Fruit fly (Drosophila melanogaster) whole organism, embryonic: ENCODE measurements around the gene CG44303.

Source experiments
- Ada2b ChIP-seq: fragments of 200-800 bp; sonication (Bioruptor generic); IDR thresholded peaks from 2 replicates; pipeline ENCODE4 v1.3.6; 2022; ENCODE audit warnings: missing biosample characterization, missing genetic modification characterization
- B-H1 ChIP-seq: fragments of 200-800 bp; sonication (Bioruptor generic); IDR thresholded peaks from 3 replicates; pipeline ENCODE4 v1.3.6; 2022; ENCODE audit warnings: missing biosample characterization, missing genetic modification characterization
- BtbVII ChIP-seq: fragments of 200-800 bp; sonication (Bioruptor generic); optimal IDR thresholded peaks from 3 replicates; lab custom pipeline; 2017; ENCODE audit warnings: missing biosample characterization, mild to moderate bottlenecking, missing genetic modification characterization
- CG12769 ChIP-seq: fragments of 200-800 bp; sonication (Bioruptor generic); optimal IDR thresholded peaks from 2 replicates; lab custom pipeline; 2019; ENCODE audit warnings: missing biosample characterization, mild to moderate bottlenecking, missing genetic modification characterization, moderate library complexity
- CG14667 ChIP-seq: fragments of 200-800 bp; sonication (Bioruptor generic); IDR thresholded peaks from 2 replicates; pipeline ENCODE4 v1.3.6; 2022; ENCODE audit warnings: missing biosample characterization, missing genetic modification characterization
- CG17612 ChIP-seq: fragments of 200-800 bp; sonication (Bioruptor generic); IDR thresholded peaks from 2 replicates; pipeline ENCODE4 v1.3.6; 2022; ENCODE audit warnings: missing biosample characterization, missing genetic modification characterization
- CG17912 ChIP-seq: fragments of 200-800 bp; sonication (Bioruptor generic); optimal IDR thresholded peaks from 2 replicates; lab custom pipeline; 2018; ENCODE audit warnings: missing biosample characterization, mild to moderate bottlenecking, missing genetic modification characterization
- CG2116 ChIP-seq: fragments of 200-800 bp; sonication (Bioruptor generic); optimal IDR thresholded peaks from 3 replicates; lab custom pipeline; 2018; ENCODE audit warnings: missing biosample characterization, mild to moderate bottlenecking, missing genetic modification characterization
- CG2120 ChIP-seq: fragments of 200-800 bp; sonication (Bioruptor generic); optimal IDR thresholded peaks from 3 replicates; lab custom pipeline; 2016; ENCODE audit warnings: missing biosample characterization, missing genetic modification characterization
- CG30020 ChIP-seq: fragments of 200-800 bp; optimal IDR thresholded peaks from 2 replicates; lab custom pipeline; 2019; ENCODE audit warnings: missing biosample characterization, mild to moderate bottlenecking, missing genetic modification characterization, moderate library complexity
- CG30431 ChIP-seq: fragments of 200-800 bp; sonication (Bioruptor generic); optimal IDR thresholded peaks from 2 replicates; lab custom pipeline; 2017; ENCODE audit warnings: missing biosample characterization, missing genetic modification characterization
- CG32772 ChIP-seq: fragments of 200-800 bp; sonication (Bioruptor generic); IDR thresholded peaks from 2 replicates; pipeline ENCODE4 v1.3.6; 2022; ENCODE audit warnings: missing biosample characterization, missing genetic modification characterization
- CG34422 ChIP-seq: fragments of 200-800 bp; sonication (Bioruptor generic); IDR thresholded peaks from 3 replicates; pipeline ENCODE4 v1.3.6; 2022; ENCODE audit warnings: missing biosample characterization, missing genetic modification characterization
- CG3847 ChIP-seq: fragments of 200-800 bp; sonication (Bioruptor generic); IDR thresholded peaks from 2 replicates; pipeline ENCODE4 v1.3.6; 2022; ENCODE audit warnings: missing biosample characterization, missing genetic modification characterization
- CG42726 ChIP-seq: fragments of 200-800 bp; sonication (Bioruptor generic); IDR thresholded peaks from 2 replicates; pipeline ENCODE4 v1.3.6; 2022; ENCODE audit warnings: missing biosample characterization, missing genetic modification characterization; ENCODE audit not compliant: partially characterized antibody
- CG43689 ChIP-seq: fragments of 200-800 bp; sonication (Bioruptor generic); IDR thresholded peaks from 2 replicates; pipeline ENCODE4 v1.3.6; 2022; ENCODE audit warnings: missing biosample characterization, missing genetic modification characterization
- CG4617 ChIP-seq: fragments of 200-800 bp; sonication (Bioruptor generic); optimal IDR thresholded peaks from 3 replicates; lab custom pipeline; 2016; ENCODE audit warnings: missing biosample characterization, missing genetic modification characterization, borderline replicate concordance
- CG6765 ChIP-seq: fragments of 200-800 bp; sonication (Bioruptor generic); optimal IDR thresholded peaks from 3 replicates; lab custom pipeline; 2017; ENCODE audit warnings: missing biosample characterization, mild to moderate bottlenecking, missing genetic modification characterization
- CG6791 ChIP-seq: fragments of 200-800 bp; sonication (Bioruptor generic); IDR thresholded peaks from 3 replicates; pipeline ENCODE4 v1.3.6; 2022; ENCODE audit warnings: missing biosample characterization, missing genetic modification characterization; ENCODE audit not compliant: partially characterized antibody
- CG7357 ChIP-seq: fragments of 200-800 bp; sonication (Bioruptor generic); IDR thresholded peaks from 3 replicates; pipeline ENCODE4 v1.3.6; 2022; ENCODE audit warnings: missing biosample characterization, missing genetic modification characterization
- CG7963 ChIP-seq: fragments of 200-800 bp; sonication (Bioruptor generic); IDR thresholded peaks from 3 replicates; pipeline ENCODE4 v1.3.6; 2022; ENCODE audit warnings: missing biosample characterization, missing genetic modification characterization; ENCODE audit not compliant: partially characterized antibody
- CG8944 ChIP-seq: fragments of 200-800 bp; sonication (Bioruptor generic); optimal IDR thresholded peaks from 3 replicates; lab custom pipeline; 2016; ENCODE audit warnings: missing biosample characterization, missing genetic modification characterization
- CkIIα-i1 ChIP-seq: fragments of 200-800 bp; sonication (Bioruptor generic); IDR thresholded peaks from 2 replicates; pipeline ENCODE4 v1.3.6; 2022; ENCODE audit warnings: missing biosample characterization, missing genetic modification characterization
- HLH54F ChIP-seq: fragments of 200-800 bp; sonication (Bioruptor generic); optimal IDR thresholded peaks from 3 replicates; lab custom pipeline; 2016; ENCODE audit warnings: missing biosample characterization, missing genetic modification characterization
- HLHmδ ChIP-seq: fragments of 200-800 bp; sonication (Bioruptor generic); optimal IDR thresholded peaks from 2 replicates; lab custom pipeline; 2018; ENCODE audit warnings: missing biosample characterization, mild to moderate bottlenecking, missing genetic modification characterization, moderate library complexity
- Max ChIP-seq: fragments of 200-800 bp; sonication (Bioruptor generic); optimal IDR thresholded peaks from 2 replicates; lab custom pipeline; 2016; ENCODE audit warnings: missing biosample characterization, mild to moderate bottlenecking, missing genetic modification characterization
- Med ChIP-seq: fragments of 200-800 bp; sonication (Bioruptor generic); peaks from one replicate; lab custom pipeline; 2016; ENCODE audit warnings: missing biosample characterization, missing genetic modification characterization, mild to moderate bottlenecking, inconsistent platforms, moderate library complexity
- Mrtf ChIP-seq: fragments of 200-800 bp; sonication (Bioruptor generic); IDR thresholded peaks from 3 replicates; pipeline ENCODE4 v1.3.6; 2022; ENCODE audit warnings: missing biosample characterization, missing genetic modification characterization
- Ptx1 ChIP-seq: fragments of 200-800 bp; sonication (Bioruptor generic); IDR thresholded peaks from 2 replicates; pipeline ENCODE4 v1.3.6; 2022; ENCODE audit warnings: missing biosample characterization, missing genetic modification characterization
- Usf ChIP-seq: fragments of 200-800 bp; sonication (Bioruptor generic); optimal IDR thresholded peaks from 2 replicates; lab custom pipeline; 2017; ENCODE audit warnings: missing genotype, missing biosample characterization, missing genetic modification characterization
- bsh ChIP-seq, 2 experiments: fragments of 200-800 bp; sonication (Bioruptor generic); optimal IDR thresholded peaks; 2 replicates each; lab custom pipeline; 2017 to 2018; ENCODE audit warnings: mild to moderate bottlenecking in 2 of 2, missing biosample characterization in 2 of 2, missing genetic modification characterization in 2 of 2, moderate library complexity in 1 of 2
- crp ChIP-seq, 2 experiments: fragments of 200-800 bp; sonication (Bioruptor generic); optimal IDR thresholded peaks; 2 replicates in 1 of 2; 3 replicates in 1 of 2; lab custom pipeline; 2017; ENCODE audit warnings: missing biosample characterization in 2 of 2, missing genetic modification characterization in 2 of 2, mild to moderate bottlenecking in 1 of 2, moderate library complexity in 1 of 2
- dimm ChIP-seq: fragments of 200-800 bp; sonication (Bioruptor generic); IDR thresholded peaks from 2 replicates; pipeline ENCODE4 v1.3.6; 2022; ENCODE audit warnings: missing biosample characterization, missing genetic modification characterization
- exex ChIP-seq: fragments of 200-800 bp; sonication (Bioruptor generic); optimal IDR thresholded peaks from 4 replicates; lab custom pipeline; 2018; ENCODE audit warnings: missing biosample characterization, mild to moderate bottlenecking, missing genetic modification characterization, moderate library complexity
- fd102C ChIP-seq: fragments of 200-800 bp; sonication (Bioruptor generic); optimal IDR thresholded peaks from 2 replicates; lab custom pipeline; 2018; ENCODE audit warnings: missing biosample characterization, mild to moderate bottlenecking, missing genetic modification characterization, moderate library complexity
- gce ChIP-seq: fragments of 200-800 bp; sonication (Bioruptor generic); IDR thresholded peaks from 3 replicates; pipeline ENCODE4 v1.3.6; 2022; ENCODE audit warnings: missing biosample characterization, missing genetic modification characterization
- grn ChIP-seq: fragments of 200-800 bp; sonication (Bioruptor generic); optimal IDR thresholded peaks from 3 replicates; lab custom pipeline; 2017; ENCODE audit warnings: missing biosample characterization, missing genetic modification characterization
- lmd ChIP-seq: fragments of 200-800 bp; sonication (Bioruptor generic); IDR thresholded peaks from 2 replicates; pipeline ENCODE4 v1.3.6; 2022; ENCODE audit warnings: missing biosample characterization, missing genetic modification characterization
- mam ChIP-seq: fragments of 200-800 bp; sonication (Bioruptor generic); optimal IDR thresholded peaks from 3 replicates; lab custom pipeline; 2016; ENCODE audit warnings: missing biosample characterization, missing genetic modification characterization
- mirr ChIP-seq: fragments of 200-800 bp; sonication (Bioruptor generic); optimal IDR thresholded peaks from 3 replicates; lab custom pipeline; 2018; ENCODE audit warnings: missing biosample characterization, mild to moderate bottlenecking, missing genetic modification characterization
- nerfin-2 ChIP-seq: fragments of 200-800 bp; sonication (Bioruptor generic); IDR thresholded peaks from 2 replicates; pipeline ENCODE4 v1.3.6; 2022; ENCODE audit warnings: missing biosample characterization, missing genetic modification characterization; ENCODE audit not compliant: partially characterized antibody
- nom ChIP-seq: fragments of 200-800 bp; sonication (Bioruptor generic); optimal IDR thresholded peaks from 2 replicates; lab custom pipeline; 2017; ENCODE audit warnings: missing biosample characterization, missing genetic modification characterization, mild to moderate bottlenecking, moderate library complexity, missing genetic modification reagents
- org-1 ChIP-seq: fragments of 200-800 bp; sonication (Bioruptor generic); optimal IDR thresholded peaks from 2 replicates; lab custom pipeline; 2017; ENCODE audit warnings: missing biosample characterization, missing genetic modification characterization
- pita ChIP-seq: fragments of 200-800 bp; sonication (Bioruptor generic); optimal IDR thresholded peaks from 2 replicates; lab custom pipeline; 2017; ENCODE audit warnings: missing biosample characterization, mild to moderate bottlenecking, missing genetic modification characterization
- slp2 ChIP-seq: fragments of 200-800 bp; sonication (Bioruptor generic); optimal IDR thresholded peaks from 2 replicates; lab custom pipeline; 2016; ENCODE audit warnings: missing biosample characterization, missing genetic modification characterization
- sug ChIP-seq: fragments of 200-800 bp; optimal IDR thresholded peaks from 2 replicates; lab custom pipeline; 2019; ENCODE audit warnings: missing biosample characterization, mild to moderate bottlenecking, missing genetic modification characterization, moderate library complexity

Gene CG44303

DNA sequence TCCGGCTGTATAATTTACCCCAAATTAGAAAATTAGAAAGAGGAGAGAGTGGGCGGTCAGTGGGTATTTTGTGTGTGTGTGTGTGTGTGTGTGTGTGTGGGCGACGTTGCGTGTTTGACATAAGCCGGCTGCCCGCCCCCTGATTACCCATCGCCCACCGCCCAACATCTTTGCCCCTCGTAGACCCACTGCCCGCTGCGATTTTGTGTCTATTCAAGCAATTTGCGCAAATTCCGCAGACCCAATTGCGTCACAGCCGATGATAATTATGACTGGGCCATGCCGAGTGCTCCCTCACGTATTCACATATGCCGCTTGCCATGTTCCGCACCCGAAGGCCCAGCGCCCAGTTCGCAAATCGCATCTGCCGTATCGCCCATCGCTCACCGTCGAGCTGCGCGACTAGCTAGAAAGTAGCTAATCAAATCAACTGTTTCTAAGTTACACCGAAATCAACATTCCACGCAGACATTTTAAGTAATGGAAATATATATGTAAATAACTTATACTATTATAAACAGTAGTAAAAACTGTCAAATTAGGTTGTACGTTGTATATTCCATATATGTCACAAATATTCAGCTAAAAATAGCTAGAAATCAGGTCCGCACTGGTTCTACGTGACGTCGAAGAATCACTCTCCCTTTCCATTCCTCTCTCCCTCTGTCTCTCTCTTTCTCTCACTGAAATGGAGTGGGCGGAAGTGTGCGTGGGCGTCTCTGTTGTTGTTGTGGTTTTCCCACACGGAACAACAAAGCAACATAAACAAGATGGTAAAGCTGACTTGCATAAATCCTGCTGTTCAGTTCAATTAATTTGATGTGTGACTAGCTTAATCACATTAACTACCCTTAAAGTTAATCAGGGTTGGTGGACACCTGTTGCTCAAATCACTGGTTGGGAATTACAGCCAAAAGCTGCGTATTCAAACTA, 30.3 kb downstream of the CG44303 start (continued):
- TF ChIP-seq pita (GFP tag; lab: Kevin White, UChicago) (no peak), CG2116 (GFP tag; lab: Kevin White, UChicago) (peak; percentile 3), CG34422 (GFP tag; lab: Robert Waterston, UW) (no peak), HLHmδ (GFP tag; lab: Kevin White, UChicago) (no peak), sug (tag; lab: Kevin White, UChicago) (peak; percentile 61), CG17912 (no peak), CG30020 (tag; lab: Kevin White, UChicago) (peak; percentile 7), CG12769 (tag; lab: Kevin White, UChicago) (peak; percentile 60), gce (GFP tag; lab: Robert Waterston, UW) (0 out of 3 replicates have a peak, but pooled peaks have one; percentile 13), nom (GFP tag; lab: Kevin White, UChicago) (peak; percentile 63), lmd (GFP tag; lab: Robert Waterston, UW) (peak; percentile 49; the same call in 1 of the 2 replicates), CG3847 (GFP tag; lab: Robert Waterston, UW) (peak; percentile 27; the same call in 1 of the 2 replicates), Med (peak; percentile 21), CG30431 (GFP tag; lab: Kevin White, UChicago) (no peak), Mrtf (GFP tag; lab: Robert Waterston, UW) (no peak), CG32772 (GFP tag; lab: Robert Waterston, UW) (no peak), CG7963 (no peak)

DNA sequence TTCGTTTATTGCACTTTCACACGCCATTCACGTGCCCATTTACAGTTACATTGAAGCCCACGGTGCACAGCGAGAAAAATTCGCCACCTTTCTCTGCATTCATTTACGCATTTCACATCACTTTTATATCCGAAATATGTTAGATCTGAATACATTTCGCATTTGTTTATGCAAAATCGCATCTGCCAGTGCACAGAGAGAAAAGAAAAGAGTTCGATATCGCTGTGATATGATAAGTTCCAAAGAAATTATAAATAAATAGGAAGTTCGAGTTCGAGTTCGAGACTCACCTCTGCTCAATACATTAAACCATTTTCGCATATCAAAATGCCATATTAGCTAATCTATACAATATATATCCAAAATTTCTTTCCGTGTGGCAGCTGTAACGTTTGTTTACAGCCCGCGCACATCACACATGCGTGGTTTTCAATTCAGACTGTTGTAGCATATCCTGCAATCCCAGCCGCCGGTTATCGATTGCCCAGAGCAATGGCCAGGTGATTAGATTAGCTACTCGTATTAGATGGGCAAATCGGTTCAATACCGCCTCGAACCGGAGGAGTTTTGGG, 31.1 kb downstream of the CG44303 start:
- TF ChIP-seq CG4617 (GFP tag; lab: Kevin White, UChicago) (peak; percentile 40), Max (GFP tag; lab: Kevin White, UChicago) (peak; percentile 75), CG42726 (no peak), grn (GFP tag; lab: Kevin White, UChicago) (peak; percentile 32), CG2120 (GFP tag; lab: Kevin White, UChicago) (peak; percentile 92), bsh (GFP tag; optimal IDR thresholded peaks at IDR 0.05; lab: Kevin White, UChicago) (peak; percentile 73 to 75), slp2 (GFP tag; lab: Kevin White, UChicago) (peak; percentile 85), Ptx1 (GFP tag; lab: Robert Waterston, UW) (peak; percentile 86), CG6765 (peak; percentile 69), nerfin-2 (GFP tag; lab: Robert Waterston, UW) (no peak), HLHmδ (GFP tag; lab: Kevin White, UChicago) (no peak), Ada2b (GFP tag; lab: Robert Waterston, UW) (peak; percentile 79), CG6791 (GFP tag; lab: Robert Waterston, UW) (no peak), CG8944 (GFP tag; lab: Kevin White, UChicago) (peak; percentile 78), crp (GFP tag; optimal IDR thresholded peaks at IDR 0.05; lab: Kevin White, UChicago) (peak in 1 of 2 experiments; percentile 37), BtbVII (GFP tag; lab: Kevin White, UChicago) (peak; percentile 84), HLH54F (GFP tag; lab: Kevin White, UChicago) (peak; percentile 80), CkIIα-i1 (GFP tag; lab: Robert Waterston, UW) (no peak), B-H1 (GFP tag; lab: Robert Waterston, UW) (peak; percentile 68), mam (GFP tag; lab: Kevin White, UChicago) (peak; percentile 86), dimm (GFP tag; lab: Robert Waterston, UW) (peak; percentile 61; the same call in 1 of the 2 replicates), mirr (peak; percentile 43), org-1 (GFP tag; lab: Kevin White, UChicago) (peak; percentile 72), CG14667 (GFP tag; lab: Robert Waterston, UW) (peak; percentile 68), CG17612 (peak; percentile 53; the same call in 1 of the 2 replicates), exex (peak; percentile 74), CG7357 (GFP tag; lab: Robert Waterston, UW) (peak; percentile 67; the same call in 2 of the 3 replicates), CG43689 (GFP tag; lab: Robert Waterston, UW) (peak; percentile 63; the same call in 1 of the 2 replicates), Usf (GFP tag; lab: Kevin White, UChicago) (peak; percentile 53), fd102C (GFP tag; lab: Kevin White, UChicago) (peak; percentile 17)
